Worm (Caenorhabditis elegans) whole organism, L1 larva: ENCODE measurements around the gene ubc-22.

Source experiments
- C16A3.4 ChIP-seq: fragments of 150-350 bp; optimal IDR thresholded peaks from 2 replicates; lab custom pipeline; 2014; ENCODE audit warnings: missing biosample characterization, missing genetic modification characterization
- aha-1 ChIP-seq: fragments of 150-350 bp; optimal IDR thresholded peaks from 2 replicates; lab custom pipeline; 2014; ENCODE audit warnings: missing biosample characterization, missing genetic modification characterization
- aly-2 ChIP-seq: fragments of 150-350 bp; optimal IDR thresholded peaks from 2 replicates; lab custom pipeline; 2014; ENCODE audit warnings: missing biosample characterization, missing genetic modification characterization
- blmp-1 ChIP-seq: fragments of 150-350 bp; optimal IDR thresholded peaks from 2 replicates; lab custom pipeline; 2014; ENCODE audit warnings: missing biosample characterization, missing genetic modification characterization
- ceh-63 ChIP-seq: fragments of 200-800 bp; sonication (Bioruptor generic); optimal IDR thresholded peaks from 2 replicates; lab custom pipeline; 2018; ENCODE audit warnings: mild to moderate bottlenecking, missing genetic modification characterization, missing compliant biosample characterization
- ceh-82 ChIP-seq, 3 experiments: fragments of 150-350 bp in 1 of 3; sonication (generic microtip) in 2 of 3; optimal IDR thresholded peaks; 2 replicates each; lab custom pipeline; 2014 to 2017; ENCODE audit warnings: missing biosample characterization in 3 of 3, missing genetic modification characterization in 3 of 3
- dsc-1 ChIP-seq: sonication (generic microtip); optimal IDR thresholded peaks from 2 replicates; lab custom pipeline; 2016; ENCODE audit warnings: mild to moderate bottlenecking, missing genetic modification characterization, missing compliant biosample characterization
- efl-1 ChIP-seq, 4 experiments: fragments of 150-350 bp; optimal IDR thresholded peaks in 3 of 4; peaks in 1 of 4; 1 replicate in 1 of 4; 2 replicates in 3 of 4; lab custom pipeline; 2014; ENCODE audit warnings: missing biosample characterization in 2 of 4, missing genetic modification characterization in 2 of 4, missing genetic modification reagents in 2 of 4
- efl-3 ChIP-seq: fragments of 200-800 bp; sonication (Bioruptor generic); optimal IDR thresholded peaks from 2 replicates; lab custom pipeline; 2018; ENCODE audit warnings: mild to moderate bottlenecking, missing genetic modification characterization, missing compliant biosample characterization
- egl-13 ChIP-seq: sonication (generic microtip); optimal IDR thresholded peaks from 2 replicates; lab custom pipeline; 2016; ENCODE audit warnings: missing genotype, missing genetic modification reagents, missing genetic modification characterization, missing compliant biosample characterization
- elt-2 ChIP-seq: sonication (generic microtip); optimal IDR thresholded peaks from 2 replicates; lab custom pipeline; 2016; ENCODE audit warnings: missing genetic modification characterization, mild to moderate bottlenecking, inconsistent platforms, missing compliant biosample characterization, missing genetic modification reagents
- ets-5 ChIP-seq: fragments of 200-800 bp; sonication (Bioruptor generic); IDR thresholded peaks from 2 replicates; pipeline ENCODE4 v1.3.6; 2022; ENCODE audit warnings: missing genetic modification characterization, missing compliant biosample characterization
- hpl-2 ChIP-seq: fragments of 150-350 bp; optimal IDR thresholded peaks from 2 replicates; lab custom pipeline; 2014; ENCODE audit warnings: missing biosample characterization, missing genetic modification reagents, missing genetic modification characterization
- irx-1 ChIP-seq: sonication (generic microtip); optimal IDR thresholded peaks from 2 replicates; lab custom pipeline; 2016; ENCODE audit warnings: missing genetic modification characterization, missing compliant biosample characterization
- isw-1 ChIP-seq: fragments of 200-800 bp; sonication (Bioruptor generic); IDR thresholded peaks from 2 replicates; pipeline ENCODE4 v1.3.6; 2022; ENCODE audit warnings: missing genetic modification characterization, missing compliant biosample characterization
- lin-14 ChIP-seq: fragments of 200-800 bp; sonication (Bioruptor generic); optimal IDR thresholded peaks from 2 replicates; lab custom pipeline; 2018; ENCODE audit warnings: mild to moderate bottlenecking, missing genetic modification characterization, moderate library complexity, missing compliant biosample characterization
- lin-39 ChIP-seq: fragments of 150-350 bp; optimal IDR thresholded peaks from 2 replicates; lab custom pipeline; 2014; ENCODE audit warnings: missing biosample characterization, missing genetic modification reagents, missing genetic modification characterization
- nhr-11 ChIP-seq: fragments of 150-350 bp; optimal IDR thresholded peaks from 2 replicates; lab custom pipeline; 2014; ENCODE audit warnings: missing biosample characterization, missing genetic modification characterization
- nhr-47 ChIP-seq: sonication (generic microtip); optimal IDR thresholded peaks from 2 replicates; lab custom pipeline; 2016; ENCODE audit warnings: mild to moderate bottlenecking, missing genetic modification characterization, moderate library complexity, missing compliant biosample characterization
- nhr-77 ChIP-seq: fragments of 150-350 bp; optimal IDR thresholded peaks from 2 replicates; lab custom pipeline; 2014; ENCODE audit warnings: missing biosample characterization, missing genetic modification characterization
- rnt-1 ChIP-seq: sonication (generic microtip); optimal IDR thresholded peaks from 2 replicates; lab custom pipeline; 2016; ENCODE audit warnings: mild to moderate bottlenecking, missing genetic modification characterization, moderate library complexity, missing compliant biosample characterization
- snu-23 ChIP-seq: sonication (generic microtip); optimal IDR thresholded peaks from 2 replicates; lab custom pipeline; 2016; ENCODE audit warnings: missing genetic modification characterization, missing compliant biosample characterization
- sox-4 ChIP-seq: sonication (generic microtip); optimal IDR thresholded peaks from 2 replicates; lab custom pipeline; 2016; ENCODE audit warnings: missing genetic modification characterization, missing compliant biosample characterization
- unc-130 ChIP-seq: fragments of 150-350 bp; optimal IDR thresholded peaks from 2 replicates; lab custom pipeline; 2017; ENCODE audit warnings: missing biosample characterization, missing genetic modification characterization, inconsistent platforms
- unc-98 ChIP-seq: fragments of 200-800 bp; sonication (Bioruptor generic); IDR thresholded peaks from 2 replicates; pipeline ENCODE4 v1.3.6; 2022; ENCODE audit warnings: missing genetic modification characterization, missing compliant biosample characterization
- zip-4 ChIP-seq: fragments of 200-800 bp; sonication (Bioruptor generic); optimal IDR thresholded peaks from 2 replicates; lab custom pipeline; 2018; ENCODE audit warnings: mild to moderate bottlenecking, missing genetic modification characterization, moderate library complexity, missing compliant biosample characterization
- ztf-4 ChIP-seq: fragments of 150-350 bp; optimal IDR thresholded peaks from 2 replicates; lab custom pipeline; 2014; ENCODE audit warnings: missing biosample characterization, missing genetic modification characterization

ubc-22 gene

DNA sequence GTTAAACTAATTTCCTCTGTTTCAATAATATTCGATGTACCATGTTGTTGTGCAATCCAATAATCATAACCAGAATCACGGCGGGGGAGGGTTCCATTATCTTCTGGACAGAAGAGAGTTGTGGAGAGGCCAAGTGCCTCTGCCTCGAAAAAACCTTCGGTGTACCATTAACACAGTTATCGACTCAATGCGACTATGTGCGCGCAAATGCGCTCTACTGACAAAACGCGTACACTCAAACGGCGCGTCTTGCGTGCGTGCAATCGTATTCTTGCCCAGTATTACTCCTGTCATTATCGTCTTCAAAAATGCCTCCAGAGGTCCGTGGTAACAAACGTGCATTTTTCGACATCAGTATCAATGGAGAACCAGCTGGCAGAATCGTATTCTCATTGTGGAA is 42.1 kb upstream of the ubc-22 start, which contains the start of gene cyn-8 (continued):
- TF ChIP-seq zip-4 (no peak), efl-1 (optimal IDR thresholded peaks at IDR 0.05; lab: Kevin White, UChicago) (peak; percentile 14 to 16), efl-1 (GFP tag; optimal IDR thresholded peaks at IDR 0.05 in 1 of 2; lab: Kevin White, UChicago) (peak; percentile 7 to 93), irx-1 (tag; lab: Kevin White, UChicago) (no peak)
- TF ChIP-seq, all 84 proteins: peak for 16

DNA sequence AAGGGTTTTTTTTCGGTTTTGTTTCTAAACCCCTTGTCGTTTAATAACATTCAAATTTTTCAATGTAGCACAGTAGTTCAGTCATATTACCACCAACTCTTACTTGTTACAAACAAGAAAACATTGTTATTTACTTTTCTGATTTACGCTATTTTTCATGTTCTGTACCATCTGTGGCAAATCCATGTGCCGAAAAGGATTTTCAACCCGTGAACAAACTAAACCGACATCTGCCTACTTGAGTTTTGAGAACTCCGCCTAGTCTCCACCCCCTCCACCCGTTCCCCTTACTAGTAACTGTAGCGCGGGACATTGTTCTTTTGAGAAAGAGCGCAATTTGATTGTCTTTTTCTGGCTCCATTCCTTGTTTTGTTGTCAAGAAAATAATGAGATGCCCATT is 36.1 kb upstream of the ubc-22 start, which contains the start of gene ensh-1:
ensh-1 (plus strand) TSS at position 301 of the 400 bp plus-strand sequence.
- TF ChIP-seq nhr-47 (tag; lab: Kevin White, UChicago) = no peak

DNA sequence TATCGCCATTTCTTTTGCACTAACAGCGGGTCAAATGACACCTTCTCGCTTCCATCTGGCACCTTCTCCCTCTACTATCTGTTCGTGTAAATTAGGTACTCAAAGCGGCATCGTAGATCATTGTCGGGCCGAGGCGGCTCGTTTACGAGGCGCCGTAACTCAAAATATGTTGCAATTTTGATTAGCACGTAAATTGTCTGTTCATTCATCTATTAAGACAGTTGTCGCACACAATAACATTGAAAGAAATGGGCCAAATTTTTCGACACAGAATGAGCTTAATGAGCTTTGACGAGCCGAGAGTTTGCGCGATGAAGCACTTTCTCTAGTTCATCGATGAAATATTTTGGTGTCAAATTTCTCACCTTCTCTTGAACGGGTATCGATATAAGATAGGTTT is 34.0 kb upstream of the ubc-22 start:
- TF ChIP-seq blmp-1 (tag; lab: Kevin White, UChicago) = no peak
- no peak for TF ChIP-seq efl-1 (optimal IDR thresholded peaks at IDR 0.05; lab: Kevin White, UChicago)
- TF ChIP-seq efl-1 (GFP tag; optimal IDR thresholded peaks at IDR 0.05 in 1 of 2; lab: Kevin White, UChicago) = peak in 1 of 2 experiments; percentile 70

DNA sequence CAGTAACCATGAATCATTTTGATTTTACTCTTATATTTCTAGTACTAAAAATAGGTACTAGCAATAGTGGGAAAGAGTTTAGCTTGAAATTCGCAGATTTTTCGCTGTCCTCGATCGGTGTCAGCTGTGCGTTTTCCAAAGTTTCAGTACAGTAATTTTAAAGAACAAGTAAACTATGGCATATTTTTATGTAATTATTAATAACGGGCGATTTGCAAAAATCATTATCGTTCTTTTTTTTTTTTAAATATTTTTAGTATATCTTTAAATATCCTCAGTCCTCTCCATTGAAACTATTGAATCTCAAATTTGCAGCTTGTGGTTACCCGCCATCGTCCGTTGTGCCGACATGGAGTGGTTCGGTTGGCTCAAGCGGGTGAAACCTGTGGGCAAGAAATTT is 23.8 kb upstream of the ubc-22 start, which contains the start of gene C13E3.1:
C13E3.1 (plus strand) TSS at position 301 of the 400 bp plus-strand sequence.
- no peak for TF ChIP-seq C16A3.4 (tag; lab: Kevin White, UChicago)
- TF ChIP-seq dsc-1 (tag; lab: Kevin White, UChicago) = no peak
- no peak for TF ChIP-seq unc-130 (tag; lab: Kevin White, UChicago)
- TF ChIP-seq aha-1 (tag; lab: Kevin White, UChicago) = no peak
- no peak for TF ChIP-seq efl-3 (GFP tag; lab: Kevin White, UChicago)
- TF ChIP-seq egl-13 (tag; lab: Kevin White, UChicago) = no peak
- TF ChIP-seq hpl-2 (GFP tag; lab: Kevin White, UChicago) = no peak
- TF ChIP-seq ceh-82 (tag; optimal IDR thresholded peaks at IDR 0.05; lab: Kevin White, UChicago) = no peak
- TF ChIP-seq blmp-1 (tag; lab: Kevin White, UChicago) = no peak
- TF ChIP-seq nhr-11 (tag; lab: Kevin White, UChicago) = no peak
- no peak for TF ChIP-seq unc-98 (GFP tag; lab: Robert Waterston, UW)
- TF ChIP-seq ets-5 (GFP tag; lab: Robert Waterston, UW) = no peak

DNA sequence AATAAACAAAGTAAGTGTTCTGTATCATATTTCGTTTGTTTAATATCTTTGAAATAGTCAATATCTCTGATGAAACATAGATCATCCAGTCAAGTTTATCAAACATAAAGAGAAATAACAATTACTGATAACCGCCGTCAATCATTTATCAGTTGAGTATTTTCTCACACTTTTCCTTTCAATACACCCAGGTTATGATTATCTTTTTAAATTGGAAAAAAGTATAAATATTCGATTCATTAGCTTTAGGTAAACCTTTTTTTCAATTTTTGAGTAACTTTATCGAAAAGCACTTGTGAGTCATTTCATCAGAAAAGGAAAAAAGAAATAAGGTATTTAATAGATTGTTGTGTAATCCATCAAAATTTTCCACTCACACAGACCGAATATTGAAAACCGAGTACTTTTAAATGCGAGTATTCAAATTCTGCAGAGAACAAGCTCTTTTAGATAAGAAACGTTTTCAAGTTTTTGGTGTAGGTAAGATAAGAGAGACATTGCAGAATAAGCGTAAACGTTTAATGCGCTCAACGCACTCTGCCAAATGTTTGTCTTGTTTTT is 22.5 kb upstream of the ubc-22 start:
- TF ChIP-seq snu-23 (no peak), blmp-1 (tag; lab: Kevin White, UChicago) (peak; percentile 40), elt-2 (tag; lab: Kevin White, UChicago) (peak; percentile 65), sox-4 (tag; lab: Kevin White, UChicago) (no peak), ztf-4 (tag; lab: Kevin White, UChicago) (no peak), efl-1 (optimal IDR thresholded peaks at IDR 0.05; lab: Kevin White, UChicago) (no peak), efl-1 (GFP tag; optimal IDR thresholded peaks at IDR 0.05 in 1 of 2; lab: Kevin White, UChicago) (no peak), lin-14 (GFP tag; lab: Kevin White, UChicago) (no peak), ceh-63 (GFP tag; lab: Kevin White, UChicago) (no peak), nhr-77 (no peak), isw-1 (no peak), rnt-1 (tag; lab: Kevin White, UChicago) (no peak), aha-1 (tag; lab: Kevin White, UChicago) (no peak)
- TF ChIP-seq, all 84 proteins: peak for 2

DNA sequence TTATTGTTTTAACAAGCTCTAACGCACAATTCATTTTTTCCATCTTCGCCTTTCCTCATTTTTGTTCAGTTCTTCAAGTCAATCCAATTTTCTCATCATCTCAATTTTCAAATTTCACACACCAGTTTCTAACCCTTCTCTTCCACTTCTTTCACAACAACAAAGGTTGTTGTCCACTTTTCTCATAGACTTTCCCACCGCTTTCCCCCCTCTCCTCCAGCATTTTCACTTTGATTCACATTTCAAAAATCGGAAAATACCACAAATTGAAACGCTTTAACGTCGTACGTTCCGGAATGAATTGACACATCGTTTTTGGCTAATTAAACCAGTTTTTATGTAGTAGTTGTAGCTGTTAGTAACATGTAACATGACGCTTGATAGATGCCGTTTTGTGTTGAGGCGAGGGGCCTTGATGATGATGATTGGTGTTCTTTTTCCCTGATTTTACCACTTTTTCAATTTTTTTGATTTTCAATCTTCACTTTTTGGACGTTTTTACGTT is 21.3 kb upstream of the ubc-22 start:
- TF ChIP-seq blmp-1 (tag; lab: Kevin White, UChicago) (peak; percentile 85), efl-1 (optimal IDR thresholded peaks at IDR 0.05; lab: Kevin White, UChicago) (no peak), efl-1 (GFP tag; optimal IDR thresholded peaks at IDR 0.05 in 1 of 2; lab: Kevin White, UChicago) (peak in 1 of 2 experiments; percentile 70), aly-2 (tag; lab: Kevin White, UChicago) (no peak), lin-39 (tag; lab: Kevin White, UChicago) (no peak)
